Worm (Caenorhabditis elegans) whole organism, midembryonic: ENCODE results near the gene pir-1.

ENCODE experiments used
- T22C8.4 ChIP-seq: fragments of 200-800 bp; sonication (Bioruptor generic); IDR thresholded peaks from 2 replicates; pipeline ENCODE4 v1.3.6; 2022; ENCODE audit warnings: missing genetic modification characterization, missing compliant biosample characterization
- cog-1 ChIP-seq: sonication (generic microtip); optimal IDR thresholded peaks from 2 replicates; lab custom pipeline; 2016; ENCODE audit warnings: missing genetic modification characterization, missing compliant biosample characterization
- flt-1 ChIP-seq: fragments of 200-800 bp; sonication (Bioruptor generic); IDR thresholded peaks from 2 replicates; pipeline ENCODE4 v1.3.6; 2022; ENCODE audit warnings: missing genetic modification characterization, missing compliant biosample characterization
- klf-2 ChIP-seq: fragments of 200-800 bp; sonication (Bioruptor generic); conservative IDR thresholded peaks from 2 replicates; pipeline ENCODE4 v1.3.6; 2022; ENCODE audit warnings: missing genetic modification reagents, missing genetic modification characterization, missing compliant biosample characterization
- med-1 ChIP-seq: sonication (generic microtip); optimal IDR thresholded peaks from 2 replicates; lab custom pipeline; 2017; ENCODE audit warnings: missing genetic modification characterization, mild to moderate bottlenecking, missing compliant biosample characterization, antibody characterized with exemption, missing genetic modification reagents; ENCODE audit not compliant: insufficient read depth
- ref-1 ChIP-seq: fragments of 200-800 bp; sonication (Bioruptor generic); conservative IDR thresholded peaks from 2 replicates; pipeline ENCODE4 v1.3.6; 2022; ENCODE audit warnings: missing genetic modification reagents, missing genetic modification characterization, missing compliant biosample characterization
- tab-1 ChIP-seq: fragments of 200-800 bp; sonication (Bioruptor generic); IDR thresholded peaks from 2 replicates; pipeline ENCODE4 v1.3.6; 2022; ENCODE audit warnings: missing genetic modification characterization, missing compliant biosample characterization
- ztf-23 ChIP-seq: fragments of 200-800 bp; sonication (Bioruptor generic); IDR thresholded peaks from 2 replicates; pipeline ENCODE4 v1.3.6; 2022; ENCODE audit warnings: missing genetic modification reagents, missing genetic modification characterization, missing compliant biosample characterization
- ztf-29 ChIP-seq: fragments of 200-800 bp; sonication (Bioruptor generic); IDR thresholded peaks from 2 replicates; pipeline ENCODE4 v1.3.6; 2022; ENCODE audit warnings: missing genetic modification reagents, missing genetic modification characterization, missing compliant biosample characterization

pir-1 gene

DNA sequence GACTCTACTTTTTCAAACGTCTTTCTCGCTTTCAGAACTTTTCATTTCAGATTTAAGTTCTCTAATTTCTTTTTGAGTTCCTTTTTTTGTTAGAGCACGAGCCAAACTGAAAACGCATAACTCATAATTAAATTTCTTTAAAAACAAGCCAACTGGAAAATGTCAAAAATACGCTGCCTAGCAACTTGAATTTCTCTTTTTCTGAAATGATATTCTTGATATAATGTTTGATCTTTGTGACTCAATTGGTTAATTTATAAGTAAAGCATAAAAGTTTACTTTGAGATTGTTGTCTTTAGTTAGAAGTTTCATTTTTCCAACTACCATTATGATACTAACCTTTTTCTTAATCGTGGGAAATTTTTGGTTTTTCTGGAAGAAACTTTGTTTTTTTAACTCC lies 36.0 kb upstream of the pir-1 start:
- no peak for TF ChIP-seq ztf-23 (GFP tag; lab: Robert Waterston, UW)
- no peak for TF ChIP-seq tab-1 (GFP tag; lab: Robert Waterston, UW)
- TF ChIP-seq med-1 (GFP tag; lab: Kevin White, UChicago), result no peak
- no peak for TF ChIP-seq cog-1 (tag; lab: Kevin White, UChicago)
- no peak for TF ChIP-seq klf-2 (GFP tag; lab: Robert Waterston, UW)
- no peak for TF ChIP-seq ztf-29 (GFP tag; lab: Robert Waterston, UW)
- no peak for TF ChIP-seq T22C8.4 (GFP tag; lab: Robert Waterston, UW)
- no peak for TF ChIP-seq flt-1 (GFP tag; lab: Robert Waterston, UW)

DNA sequence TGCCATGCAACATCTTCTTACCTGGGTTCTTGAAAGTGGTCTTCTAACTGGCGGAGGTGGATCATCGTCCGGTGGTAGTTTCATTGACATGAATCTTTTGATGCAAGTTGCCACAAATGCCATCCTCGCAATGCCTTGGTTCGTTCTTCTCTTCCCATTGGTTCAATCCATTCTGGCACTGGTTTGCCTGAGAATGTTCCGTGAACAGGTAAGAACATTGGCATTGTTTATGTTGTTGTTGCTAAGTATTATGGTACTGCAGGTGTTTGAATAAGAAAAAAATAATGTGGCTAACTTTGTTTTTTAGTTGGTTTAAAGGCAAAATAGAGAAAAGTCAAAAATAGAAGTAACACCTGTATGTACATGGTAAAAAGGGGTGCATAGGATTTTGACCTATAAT lies 33.3 kb upstream of the pir-1 start:
- TF ChIP-seq med-1 (GFP tag; lab: Kevin White, UChicago), result no peak
- no peak for TF ChIP-seq ref-1 (GFP tag; lab: Robert Waterston, UW)
- no peak for TF ChIP-seq klf-2 (GFP tag; lab: Robert Waterston, UW)
- no peak for TF ChIP-seq ztf-23 (GFP tag; lab: Robert Waterston, UW)
- TF ChIP-seq tab-1 (GFP tag; lab: Robert Waterston, UW), result no peak
- TF ChIP-seq ztf-29 (GFP tag; lab: Robert Waterston, UW), result no peak
- no peak for TF ChIP-seq cog-1 (tag; lab: Kevin White, UChicago)

DNA sequence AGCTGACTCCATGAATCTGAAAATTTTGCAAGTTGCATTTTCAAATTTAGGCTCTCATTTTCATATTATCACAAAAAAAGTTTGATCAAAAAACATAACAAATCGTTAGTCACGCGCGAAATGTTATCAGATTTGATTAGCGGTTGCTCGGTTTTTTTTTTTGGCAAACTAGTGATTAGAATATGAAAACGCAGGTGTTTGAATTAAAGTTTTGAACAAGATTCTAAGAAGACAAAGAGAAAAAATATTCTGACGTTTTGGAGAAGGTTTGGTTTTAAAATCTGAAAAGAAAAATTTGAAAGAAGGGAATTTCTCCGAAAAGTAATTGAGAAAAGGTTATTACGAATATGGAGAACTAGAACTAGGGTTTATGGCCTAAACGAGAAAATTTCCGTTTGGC lies 32.7 kb upstream of the pir-1 start:
- TF ChIP-seq ref-1 (GFP tag; lab: Robert Waterston, UW) (no peak), tab-1 (GFP tag; lab: Robert Waterston, UW) (no peak), flt-1 (GFP tag; lab: Robert Waterston, UW) (no peak), T22C8.4 (GFP tag; lab: Robert Waterston, UW) (no peak), ztf-29 (GFP tag; lab: Robert Waterston, UW) (no peak), klf-2 (GFP tag; lab: Robert Waterston, UW) (no peak), cog-1 (tag; lab: Kevin White, UChicago) (no peak), ztf-23 (GFP tag; lab: Robert Waterston, UW) (no peak)

DNA sequence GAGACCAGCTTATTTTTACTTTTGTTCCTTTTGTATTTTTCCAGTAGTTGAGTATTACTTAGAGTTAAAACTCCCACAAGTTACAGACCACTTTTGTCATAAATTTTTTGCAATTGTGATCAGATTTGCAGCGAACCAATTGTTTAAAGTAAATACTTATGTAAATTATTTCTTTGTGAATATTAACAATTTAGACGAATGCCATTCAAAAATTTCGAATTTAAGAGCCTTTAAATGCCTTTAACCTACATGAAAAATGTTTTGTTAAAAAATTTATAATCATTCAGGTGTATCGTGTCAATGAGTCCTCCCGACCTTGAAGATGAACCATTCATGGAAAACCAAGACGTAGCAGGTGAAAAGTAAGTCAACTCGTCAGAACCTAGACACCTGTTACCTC lies 31.1 kb upstream of the pir-1 start, which contains the start of gene W07A12.4:
Gene W07A12.4 (plus strand): TSS at position 301 of the 400 bp plus-strand sequence.
- TF ChIP-seq ztf-23 (GFP tag; lab: Robert Waterston, UW) (no peak), klf-2 (GFP tag; lab: Robert Waterston, UW) (no peak), cog-1 (tag; lab: Kevin White, UChicago) (no peak)

DNA sequence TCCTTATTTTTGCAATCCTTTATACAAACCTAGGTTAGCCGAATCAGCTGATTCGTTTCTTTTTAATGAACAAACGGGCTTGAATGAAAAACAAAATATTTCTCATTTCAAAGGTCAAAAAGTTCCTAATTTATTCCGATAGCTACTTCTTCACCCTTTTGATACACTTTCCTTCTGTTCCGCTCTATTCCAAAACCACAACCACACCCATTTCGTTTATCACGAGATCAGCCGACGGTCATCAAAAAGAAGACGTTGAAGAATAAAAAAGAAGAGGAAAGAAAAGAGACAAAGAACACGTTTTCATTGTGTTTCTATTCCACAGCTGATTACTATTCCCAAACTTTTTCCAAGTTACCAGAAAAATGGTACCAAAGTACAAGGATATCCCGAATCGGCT lies 29.0 kb upstream of the pir-1 start:
- no peak for TF ChIP-seq klf-2 (GFP tag; lab: Robert Waterston, UW)
- TF ChIP-seq ztf-29 (GFP tag; lab: Robert Waterston, UW), result no peak
- no peak for TF ChIP-seq tab-1 (GFP tag; lab: Robert Waterston, UW)
- TF ChIP-seq flt-1 (GFP tag; lab: Robert Waterston, UW), result no peak
- TF ChIP-seq cog-1 (tag; lab: Kevin White, UChicago), result no peak
- TF ChIP-seq ztf-23 (GFP tag; lab: Robert Waterston, UW), result no peak
- TF ChIP-seq T22C8.4 (GFP tag; lab: Robert Waterston, UW), result no peak
- TF ChIP-seq ref-1 (GFP tag; lab: Robert Waterston, UW), result no peak
- TF ChIP-seq med-1 (GFP tag; lab: Kevin White, UChicago), result no peak

DNA sequence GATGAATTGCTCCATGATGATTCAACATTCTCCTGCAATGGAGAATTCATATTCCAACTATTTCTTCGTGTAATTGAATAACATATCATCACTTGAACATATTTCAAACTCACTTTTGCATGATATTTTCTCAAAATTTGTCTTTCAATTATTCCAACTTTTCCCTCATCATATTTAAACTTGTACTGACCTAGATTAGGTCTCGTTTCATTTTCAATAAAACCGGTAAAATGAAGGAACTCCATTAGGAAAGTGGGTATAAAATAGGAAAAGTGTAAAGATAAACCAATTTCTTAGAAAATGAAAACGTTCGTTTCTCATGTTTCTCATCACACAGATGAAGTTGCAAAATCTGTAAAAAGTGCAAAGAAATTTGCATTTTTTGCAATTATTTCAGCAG lies 24.9 kb upstream of the pir-1 start, which contains the start of gene col-78:
Gene col-78 (plus strand): TSS at position 301 of the 400 bp plus-strand sequence.
- TF ChIP-seq klf-2 (GFP tag; lab: Robert Waterston, UW) (no peak), flt-1 (GFP tag; lab: Robert Waterston, UW) (no peak), cog-1 (tag; lab: Kevin White, UChicago) (no peak), ztf-29 (GFP tag; lab: Robert Waterston, UW) (no peak), tab-1 (GFP tag; lab: Robert Waterston, UW) (no peak), ztf-23 (GFP tag; lab: Robert Waterston, UW) (no peak), T22C8.4 (GFP tag; lab: Robert Waterston, UW) (no peak), ref-1 (GFP tag; lab: Robert Waterston, UW) (no peak), med-1 (GFP tag; lab: Kevin White, UChicago) (no peak)

DNA sequence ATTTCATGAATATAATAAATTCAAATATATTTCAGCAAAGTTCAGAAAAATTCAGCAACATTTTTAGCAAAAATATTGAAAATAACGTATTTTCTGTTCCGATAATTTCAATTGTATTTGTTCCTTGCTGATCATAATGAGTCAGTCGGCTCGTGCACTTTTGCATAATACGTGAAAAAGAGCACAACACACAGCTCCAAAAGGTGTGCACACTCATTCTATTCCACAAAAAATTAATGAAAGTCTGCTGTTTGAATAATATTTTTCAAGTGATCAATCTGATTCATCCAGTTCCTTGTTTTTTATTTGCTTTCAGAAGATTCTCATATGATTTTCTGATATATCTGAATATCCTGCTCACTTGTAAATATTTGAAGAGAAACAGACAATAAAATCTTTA lies 22.8 kb upstream of the pir-1 start:
- no peak for TF ChIP-seq klf-2 (GFP tag; lab: Robert Waterston, UW)
- no peak for TF ChIP-seq T22C8.4 (GFP tag; lab: Robert Waterston, UW)
- TF ChIP-seq ztf-29 (GFP tag; lab: Robert Waterston, UW), result no peak
- TF ChIP-seq med-1 (GFP tag; lab: Kevin White, UChicago), result no peak
- TF ChIP-seq ref-1 (GFP tag; lab: Robert Waterston, UW), result no peak
- no peak for TF ChIP-seq tab-1 (GFP tag; lab: Robert Waterston, UW)
- no peak for TF ChIP-seq cog-1 (tag; lab: Kevin White, UChicago)
- TF ChIP-seq ztf-23 (GFP tag; lab: Robert Waterston, UW), result no peak
- no peak for TF ChIP-seq flt-1 (GFP tag; lab: Robert Waterston, UW)

DNA sequence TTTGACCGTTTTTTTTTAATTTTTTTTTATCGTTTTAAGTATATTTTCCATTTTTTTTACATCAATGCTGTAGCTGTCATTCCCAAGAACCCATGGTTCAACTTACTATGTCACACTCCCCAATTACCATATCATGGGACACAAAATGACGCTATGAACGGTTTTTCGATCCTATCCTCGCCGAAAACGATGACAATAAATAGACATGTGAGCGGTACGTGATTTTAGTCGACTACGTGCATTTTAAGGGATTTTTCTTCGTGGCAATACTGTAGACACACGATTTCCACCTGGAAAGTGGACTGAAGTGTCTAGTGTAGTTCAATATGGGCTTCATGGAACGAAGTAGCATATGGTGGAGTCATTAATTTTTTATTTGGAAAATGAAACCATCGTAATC lies 20.8 kb upstream of the pir-1 start:
- no peak for TF ChIP-seq ztf-29 (GFP tag; lab: Robert Waterston, UW)
- TF ChIP-seq klf-2 (GFP tag; lab: Robert Waterston, UW), result no peak

DNA sequence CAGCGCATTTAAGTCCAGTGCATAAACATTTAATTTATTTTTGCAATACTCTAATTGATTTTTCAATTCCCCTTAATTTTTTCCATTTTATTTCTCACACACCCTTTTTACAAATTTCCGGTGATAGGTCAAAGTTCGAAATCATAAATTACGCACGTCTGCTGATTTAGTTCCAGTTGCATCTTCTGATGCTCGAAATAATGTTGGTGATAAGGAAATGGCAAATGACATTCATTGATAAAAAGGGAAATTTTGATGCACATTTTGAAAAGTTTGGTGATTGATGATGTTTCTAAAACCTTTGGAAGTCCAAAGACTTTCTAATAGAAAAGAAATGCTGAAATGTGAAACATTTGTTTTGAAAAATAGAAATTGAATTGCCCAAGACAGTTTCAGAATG lies 20.0 kb upstream of the pir-1 start:
- no peak for TF ChIP-seq klf-2 (GFP tag; lab: Robert Waterston, UW)
- no peak for TF ChIP-seq med-1 (GFP tag; lab: Kevin White, UChicago)
- no peak for TF ChIP-seq ztf-23 (GFP tag; lab: Robert Waterston, UW)
- TF ChIP-seq cog-1 (tag; lab: Kevin White, UChicago), result no peak
- no peak for TF ChIP-seq ref-1 (GFP tag; lab: Robert Waterston, UW)
- TF ChIP-seq T22C8.4 (GFP tag; lab: Robert Waterston, UW), result no peak
- no peak for TF ChIP-seq ztf-29 (GFP tag; lab: Robert Waterston, UW)
- TF ChIP-seq tab-1 (GFP tag; lab: Robert Waterston, UW), result no peak
- TF ChIP-seq flt-1 (GFP tag; lab: Robert Waterston, UW), result no peak
